Worm (Caenorhabditis elegans) whole organism, L4 larva: ENCODE measurements around the gene tin-9.1.

Source experiments
- F10B5.3 ChIP-seq: sonication (generic microtip); optimal IDR thresholded peaks from 2 replicates; lab custom pipeline; 2016; ENCODE audit warnings: mild to moderate bottlenecking, missing genetic modification characterization, missing compliant biosample characterization
- F49E8.2 ChIP-seq: sonication (generic microtip); optimal IDR thresholded peaks from 2 replicates; lab custom pipeline; 2016; ENCODE audit warnings: missing compliant biosample characterization, mild to moderate bottlenecking, missing genetic modification characterization, borderline replicate concordance
- T20F7.1 ChIP-seq: fragments of 200-800 bp; sonication (Bioruptor generic); optimal IDR thresholded peaks from 2 replicates; lab custom pipeline; 2018; ENCODE audit warnings: mild to moderate bottlenecking, missing genetic modification characterization, missing compliant biosample characterization
- ZK337.2 ChIP-seq: fragments of 200-800 bp; sonication (Bioruptor generic); IDR thresholded peaks from 2 replicates; pipeline ENCODE4 v1.3.6; 2022; ENCODE audit warnings: missing genetic modification reagents, missing genetic modification characterization, missing compliant biosample characterization
- aha-1 ChIP-seq: fragments of 150-350 bp; peaks from one replicate; lab custom pipeline; 2014; ENCODE audit warnings: missing biosample characterization, missing genetic modification characterization
- aly-2 ChIP-seq: sonication (generic microtip); optimal IDR thresholded peaks from 2 replicates; lab custom pipeline; 2018; ENCODE audit warnings: missing biosample characterization, missing genetic modification characterization
- ama-1 ChIP-seq: fragments of 150-350 bp; optimal IDR thresholded peaks from 2 replicates; lab custom pipeline; 2014; ENCODE audit warnings: inconsistent platforms, mixed read lengths
- arid-1 ChIP-seq: fragments of 200-800 bp; sonication (Bioruptor generic); conservative IDR thresholded peaks from 2 replicates; pipeline ENCODE4 v1.3.6; 2022; ENCODE audit warnings: missing genetic modification reagents, missing genetic modification characterization, missing compliant biosample characterization
- ceh-44 ChIP-seq: fragments of 200-800 bp; sonication (Bioruptor generic); IDR thresholded peaks from 2 replicates; pipeline ENCODE4 v1.3.6; 2022; ENCODE audit warnings: missing genetic modification reagents, missing genetic modification characterization, missing compliant biosample characterization
- ces-1 ChIP-seq: fragments of 150-350 bp; sonication (generic microtip); optimal IDR thresholded peaks from 4 replicates; lab custom pipeline; 2014; ENCODE audit warnings: missing biosample characterization, missing genetic modification reagents, missing genetic modification characterization
- cey-2 ChIP-seq: sonication (generic microtip); optimal IDR thresholded peaks from 3 replicates; lab custom pipeline; 2017; ENCODE audit warnings: missing genetic modification characterization, mild to moderate bottlenecking, missing compliant biosample characterization, antibody characterized with exemption, borderline replicate concordance; ENCODE audit not compliant: insufficient read depth
- daf-16 ChIP-seq, 3 experiments: sonication (generic microtip); optimal IDR thresholded peaks; 2 replicates each; lab custom pipeline; 2016 to 2017; ENCODE audit warnings: missing genetic modification characterization in 3 of 3, missing genetic modification reagents in 3 of 3, mild to moderate bottlenecking in 2 of 3, missing compliant biosample characterization in 2 of 3, missing biosample characterization in 1 of 3, moderate library complexity in 1 of 3
- dmd-6 ChIP-seq: fragments of 200-800 bp; sonication (Bioruptor generic); IDR thresholded peaks from 2 replicates; pipeline ENCODE4 v1.3.6; 2022; ENCODE audit warnings: missing genetic modification reagents, missing genetic modification characterization, missing compliant biosample characterization
- dpl-1 ChIP-seq: fragments of 150-350 bp; optimal IDR thresholded peaks from 2 replicates; lab custom pipeline; 2014; ENCODE audit warnings: missing biosample characterization, missing genetic modification reagents, missing genetic modification characterization
- dve-1 ChIP-seq: sonication (generic microtip); optimal IDR thresholded peaks from 2 replicates; lab custom pipeline; 2017; ENCODE audit warnings: antibody characterized with exemption, mild to moderate bottlenecking, missing genetic modification characterization, missing compliant biosample characterization; ENCODE audit not compliant: insufficient read depth
- egl-43 ChIP-seq: fragments of 200-800 bp; sonication (Bioruptor generic); IDR thresholded peaks from 2 replicates; pipeline ENCODE4 v1.3.6; 2022; ENCODE audit warnings: missing genetic modification reagents, missing genetic modification characterization, missing compliant biosample characterization
- fos-1 ChIP-seq: fragments of 150-350 bp; optimal IDR thresholded peaks from 2 replicates; lab custom pipeline; 2014; ENCODE audit warnings: missing biosample characterization, missing genetic modification characterization
- hmg-1.1 ChIP-seq: fragments of 200-800 bp; sonication (Bioruptor generic); IDR thresholded peaks from 2 replicates; pipeline ENCODE4 v1.3.6; 2022; ENCODE audit warnings: missing genetic modification reagents, missing genetic modification characterization, missing compliant biosample characterization
- jun-1 ChIP-seq: fragments of 150-350 bp; optimal IDR thresholded peaks from 2 replicates; lab custom pipeline; 2014; ENCODE audit warnings: missing biosample characterization, missing genetic modification reagents, missing genetic modification characterization
- lim-7 ChIP-seq: fragments of 200-800 bp; sonication (Bioruptor generic); IDR thresholded peaks from 2 replicates; pipeline ENCODE4 v1.3.6; 2022; ENCODE audit warnings: missing genetic modification characterization, missing compliant biosample characterization
- lin-13 ChIP-seq: fragments of 150-350 bp; optimal IDR thresholded peaks from 2 replicates; lab custom pipeline; 2014; ENCODE audit warnings: missing biosample characterization, missing genetic modification reagents, missing genetic modification characterization
- lin-15B ChIP-seq: fragments of 150-350 bp; sonication (generic microtip); optimal IDR thresholded peaks from 3 replicates; lab custom pipeline; 2014; ENCODE audit warnings: missing biosample characterization, missing genetic modification characterization
- lin-38 ChIP-seq: fragments of 200-800 bp; sonication (Bioruptor generic); IDR thresholded peaks from 2 replicates; pipeline ENCODE4 v1.3.6; 2022; ENCODE audit warnings: missing genetic modification reagents, missing genetic modification characterization, missing compliant biosample characterization
- lsy-2 ChIP-seq, 2 experiments: fragments of 150-350 bp in 1 of 2; sonication (generic microtip) in 1 of 2; optimal IDR thresholded peaks; 2 replicates each; lab custom pipeline; 2014 to 2017; ENCODE audit warnings: missing biosample characterization in 2 of 2, missing genetic modification characterization in 2 of 2
- mdt-29 ChIP-seq: fragments of 200-800 bp; sonication (Bioruptor generic); IDR thresholded peaks from 2 replicates; pipeline ENCODE4 v1.3.6; 2022; ENCODE audit warnings: missing genetic modification reagents, missing genetic modification characterization, missing compliant biosample characterization
- nhr-10 ChIP-seq: fragments of 150-350 bp; optimal IDR thresholded peaks from 2 replicates; lab custom pipeline; 2014; ENCODE audit warnings: missing biosample characterization, missing genetic modification characterization
- nhr-111 ChIP-seq: fragments of 200-800 bp; sonication (Bioruptor generic); optimal IDR thresholded peaks from 2 replicates; lab custom pipeline; 2018; ENCODE audit warnings: mild to moderate bottlenecking, missing genetic modification characterization, missing compliant biosample characterization
- nhr-237 ChIP-seq: sonication (generic microtip); optimal IDR thresholded peaks from 2 replicates; lab custom pipeline; 2017; ENCODE audit warnings: missing biosample characterization, missing genetic modification characterization
- nhr-25 ChIP-seq: sonication (generic microtip); optimal IDR thresholded peaks from 2 replicates; lab custom pipeline; 2017; ENCODE audit warnings: missing genetic modification characterization, mild to moderate bottlenecking, missing compliant biosample characterization, antibody characterized with exemption, moderate library complexity, borderline replicate concordance; ENCODE audit not compliant: insufficient read depth
- nhr-28 ChIP-seq: fragments of 150-350 bp; optimal IDR thresholded peaks from 2 replicates; lab custom pipeline; 2014; ENCODE audit warnings: missing biosample characterization, missing genetic modification characterization
- nhr-77 ChIP-seq: fragments of 150-350 bp; optimal IDR thresholded peaks from 2 replicates; lab custom pipeline; 2014; ENCODE audit warnings: missing biosample characterization, missing genetic modification characterization
- pha-4 ChIP-seq, 2 experiments: fragments of 150-350 bp in 1 of 2; fragments of 200-800 bp in 1 of 2; sonication (Bioruptor generic) in 1 of 2; IDR thresholded peaks in 1 of 2; optimal IDR thresholded peaks in 1 of 2; 2 replicates each; pipeline versions ENCODE4 v1.3.6 to Lab custom; 2014 to 2022; ENCODE audit warnings: missing genetic modification characterization in 2 of 2, missing genetic modification reagents in 2 of 2, missing biosample characterization in 1 of 2, missing compliant biosample characterization in 1 of 2
- php-3 ChIP-seq: fragments of 200-800 bp; sonication (Bioruptor generic); IDR thresholded peaks from 2 replicates; pipeline ENCODE4 v1.3.6; 2022; ENCODE audit warnings: missing genetic modification reagents, missing genetic modification characterization, missing compliant biosample characterization
- pqm-1 ChIP-seq: sonication (generic microtip); optimal IDR thresholded peaks from 2 replicates; lab custom pipeline; 2017; ENCODE audit warnings: missing biosample characterization, missing genetic modification characterization
- rbr-2 ChIP-seq: sonication (generic microtip); optimal IDR thresholded peaks from 2 replicates; lab custom pipeline; 2016; ENCODE audit warnings: missing genotype, missing genetic modification characterization, missing compliant biosample characterization
- saeg-2 ChIP-seq: fragments of 200-800 bp; sonication (Bioruptor generic); IDR thresholded peaks from 2 replicates; pipeline ENCODE4 v1.3.6; 2022; ENCODE audit warnings: missing genetic modification reagents, missing genetic modification characterization, missing compliant biosample characterization
- sdz-12 ChIP-seq: fragments of 200-800 bp; sonication (Bioruptor generic); optimal IDR thresholded peaks from 2 replicates; lab custom pipeline; 2018; ENCODE audit warnings: mild to moderate bottlenecking, missing genetic modification characterization, missing compliant biosample characterization
- set-16 ChIP-seq: fragments of 200-800 bp; sonication (Bioruptor generic); IDR thresholded peaks from 2 replicates; pipeline ENCODE4 v1.3.6; 2022; ENCODE audit warnings: missing genetic modification reagents, missing genetic modification characterization, missing compliant biosample characterization
- spr-1 ChIP-seq: sonication (generic microtip); optimal IDR thresholded peaks from 2 replicates; lab custom pipeline; 2016; ENCODE audit warnings: mild to moderate bottlenecking, missing genetic modification characterization, missing compliant biosample characterization
- spr-3 ChIP-seq: fragments of 200-800 bp; sonication (Bioruptor generic); optimal IDR thresholded peaks from 2 replicates; lab custom pipeline; 2018; ENCODE audit warnings: mild to moderate bottlenecking, missing genetic modification characterization, missing compliant biosample characterization
- tag-97 ChIP-seq: fragments of 200-800 bp; sonication (Bioruptor generic); IDR thresholded peaks from 2 replicates; pipeline ENCODE4 v1.3.6; 2022; ENCODE audit warnings: missing genetic modification characterization, missing compliant biosample characterization
- unc-39 ChIP-seq: sonication (generic microtip); optimal IDR thresholded peaks from 2 replicates; lab custom pipeline; 2017; ENCODE audit warnings: missing biosample characterization, missing genetic modification characterization
- vab-7 ChIP-seq: fragments of 200-800 bp; sonication (Bioruptor generic); IDR thresholded peaks from 2 replicates; pipeline ENCODE4 v1.3.6; 2022; ENCODE audit warnings: missing genetic modification reagents, missing genetic modification characterization, missing compliant biosample characterization

Gene tin-9.1

ce11 chrIV:7016502-7016901 lies 27.9 kb downstream of the tin-9.1 start (continued):
- TF ChIP-seq rbr-2, result peak; percentile 30
- TF ChIP-seq nhr-10, result no peak
- TF ChIP-seq hmg-1.1 (GFP tag; lab: Robert Waterston, UW), result no peak
- no peak for TF ChIP-seq lin-13
- peak; percentile 46 for TF ChIP-seq nhr-28 (tag; lab: Kevin White, UChicago)
- peak; percentile 21; the same call in 1 of the 2 replicates for TF ChIP-seq dmd-6 (GFP tag; lab: Robert Waterston, UW)
- TF ChIP-seq spr-3, result no peak
- peak in 1 of 2 experiments; percentile 70 for TF ChIP-seq lsy-2 (tag; optimal IDR thresholded peaks at IDR 0.05; lab: Kevin White, UChicago)
- no peak for TF ChIP-seq saeg-2 (GFP tag; lab: Robert Waterston, UW)
- no peak for TF ChIP-seq nhr-237 (tag; lab: Kevin White, UChicago)
- no peak for TF ChIP-seq ceh-44
- 0 out of 2 replicates have a peak, but pooled peaks have one; percentile 14 for TF ChIP-seq lin-38
- TF ChIP-seq vab-7 (GFP tag; lab: Robert Waterston, UW), result no peak
- peak; percentile 91 for TF ChIP-seq aha-1 (tag; lab: Kevin White, UChicago)
- no peak for TF ChIP-seq arid-1 (GFP tag; lab: Robert Waterston, UW)

ce11 chrIV:7012731-7013445 lies 31.5 kb downstream of the tin-9.1 start:
- TF ChIP-seq spr-1 (tag; lab: Kevin White, UChicago) (no peak), pha-4 (GFP tag; IDR thresholded peaks at IDR 0.05; lab: Robert Waterston, UW) (no peak), pha-4 (tag; optimal IDR thresholded peaks at IDR 0.05; lab: Kevin White, UChicago) (no peak), php-3 (GFP tag; lab: Robert Waterston, UW) (no peak), egl-43 (GFP tag; lab: Robert Waterston, UW) (no peak), ZK337.2 (GFP tag; lab: Robert Waterston, UW) (no peak), lin-38 (peak; percentile 51), nhr-111 (GFP tag; lab: Kevin White, UChicago) (no peak), jun-1 (tag; lab: Kevin White, UChicago) (no peak), set-16 (GFP tag; lab: Robert Waterston, UW) (peak; percentile 77), nhr-28 (tag; lab: Kevin White, UChicago) (peak; percentile 12), dpl-1 (GFP tag; lab: Kevin White, UChicago) (peak; percentile 6), fos-1 (tag; lab: Kevin White, UChicago) (no peak), aha-1 (tag; lab: Kevin White, UChicago) (no peak), lin-13 (no peak), tag-97 (GFP tag; lab: Robert Waterston, UW) (no peak), lin-15B (tag; lab: Kevin White, UChicago) (no peak), sdz-12 (GFP tag; lab: Kevin White, UChicago) (no peak), dve-1 (tag; lab: Kevin White, UChicago) (no peak), T20F7.1 (GFP tag; lab: Kevin White, UChicago) (no peak), aly-2 (no peak), lim-7 (GFP tag; lab: Robert Waterston, UW) (no peak), ama-1 (lab: Kevin White, UChicago) (no peak), cey-2 (tag; lab: Kevin White, UChicago) (no peak), saeg-2 (GFP tag; lab: Robert Waterston, UW) (no peak), daf-16 (GFP tag; optimal IDR thresholded peaks at IDR 0.05; lab: Kevin White, UChicago) (no peak), daf-16 (tag; optimal IDR thresholded peaks at IDR 0.05; lab: Kevin White, UChicago) (no peak), nhr-25 (tag; lab: Kevin White, UChicago) (no peak), F10B5.3 (tag; lab: Kevin White, UChicago) (no peak), pqm-1 (tag; lab: Kevin White, UChicago) (no peak), mdt-29 (GFP tag; lab: Robert Waterston, UW) (no peak), nhr-77 (tag; lab: Kevin White, UChicago) (peak; percentile 34), ceh-44 (no peak), F49E8.2 (tag; lab: Kevin White, UChicago) (no peak), dmd-6 (GFP tag; lab: Robert Waterston, UW) (no peak), ces-1 (GFP tag; lab: Kevin White, UChicago) (no peak), unc-39 (tag; lab: Kevin White, UChicago) (no peak), nhr-10 (no peak)
